Worm (Caenorhabditis elegans): ENCODE measurements around the gene lec-4.
A peak's percentile ranks its signal among the peaks of the same experiment; 100 is the strongest.

The lec-4 gene

ce11 chrIII:3801379-3801894, 28.3 kb upstream of the lec-4 start (continued):
- TF ChIP-seq odd-2 (tag; optimal IDR thresholded peaks at IDR 0.05) (no peak), pha-4 (tag; optimal IDR thresholded peaks at IDR 0.05) (no peak), tbx-2 (tag; optimal IDR thresholded peaks at IDR 0.05) (peak; percentile 86), pag-3 (tag; optimal IDR thresholded peaks at IDR 0.05; ENCODE audit: borderline replicate concordance) (no peak), ztf-16 (tag; optimal IDR thresholded peaks at IDR 0.05) (no peak), npax-4 (tag; optimal IDR thresholded peaks at IDR 0.05) (no peak), F13H6.1 (tag; optimal IDR thresholded peaks at IDR 0.05) (peak; percentile 85), dve-1 (tag; optimal IDR thresholded peaks at IDR 0.05) (peak; percentile 91), nhr-11 (tag; optimal IDR thresholded peaks at IDR 0.05) (no peak), ceh-14 (tag; optimal IDR thresholded peaks at IDR 0.05) (peak; percentile 31), ceh-30 (tag; optimal IDR thresholded peaks at IDR 0.05) (peak; percentile 94), ceh-19 (GFP tag; optimal IDR thresholded peaks at IDR 0.05) (no peak), zip-5 (tag; optimal IDR thresholded peaks at IDR 0.05) (no peak), tbx-7 (tag; optimal IDR thresholded peaks at IDR 0.05) (peak; percentile 20), mec-3 (tag; optimal IDR thresholded peaks at IDR 0.05; ENCODE audit: borderline replicate concordance) (no peak), ceh-22 (tag; optimal IDR thresholded peaks at IDR 0.05) (no peak), sdc-2 (tag; optimal IDR thresholded peaks at IDR 0.05) (peak; percentile 53), che-1 (tag; optimal IDR thresholded peaks at IDR 0.05) (no peak), fkh-6 (tag; optimal IDR thresholded peaks at IDR 0.05) (no peak), madf-2 (tag; optimal IDR thresholded peaks at IDR 0.05) (no peak), C08G9.2 (tag; optimal IDR thresholded peaks at IDR 0.05) (peak; percentile 41), hlh-6 (tag; optimal IDR thresholded peaks at IDR 0.05) (no peak), pqm-1 (tag; optimal IDR thresholded peaks at IDR 0.05) (peak; percentile 13), ceh-24 (tag; optimal IDR thresholded peaks at IDR 0.05) (no peak), elt-2 (tag; optimal IDR thresholded peaks at IDR 0.05) (no peak), sox-4 (tag; optimal IDR thresholded peaks at IDR 0.05) (peak; percentile 18), ceh-31 (tag; optimal IDR thresholded peaks at IDR 0.05) (peak; percentile 92), ref-2 (tag; optimal IDR thresholded peaks at IDR 0.05) (peak; percentile 91), hlh-30 (tag; optimal IDR thresholded peaks at IDR 0.05; ENCODE audit: insufficient read depth) (peak; percentile 100), T23F11.4 (GFP tag; optimal IDR thresholded peaks at IDR 0.05) (no peak), rnt-1 (tag; optimal IDR thresholded peaks at IDR 0.05) (peak; percentile 96), lin-11 (tag; optimal IDR thresholded peaks at IDR 0.05) (no peak), nhr-232 (tag; optimal IDR thresholded peaks at IDR 0.05) (no peak), C38D4.7 (GFP tag; optimal IDR thresholded peaks at IDR 0.05) (no peak)

ce11 chrIII:3800934-3801252, 27.8 kb upstream of the lec-4 start:
- TF ChIP-seq hlh-8 (tag; optimal IDR thresholded peaks at IDR 0.05): no peak

ce11 chrIII:3800240-3800933, 27.3 kb upstream of the lec-4 start, which contains the start of gene mtm-3:
TSS of gene mtm-3 (minus strand) at chrIII:3800467.
- no peak for TF ChIP-seq pros-1 (tag; optimal IDR thresholded peaks at IDR 0.05)
- no peak for TF ChIP-seq nhr-232 (tag; optimal IDR thresholded peaks at IDR 0.05)
- TF ChIP-seq ceh-6 (GFP tag; optimal IDR thresholded peaks at IDR 0.05): no peak
- no peak for TF ChIP-seq pag-3 (tag; optimal IDR thresholded peaks at IDR 0.05; ENCODE audit: borderline replicate concordance)
- TF ChIP-seq eyg-1 (tag; optimal IDR thresholded peaks at IDR 0.05): no peak
- no peak for TF ChIP-seq nhr-11 (tag; optimal IDR thresholded peaks at IDR 0.05)
- TF ChIP-seq C38D4.7 (GFP tag; optimal IDR thresholded peaks at IDR 0.05): no peak
- TF ChIP-seq sdc-2 (tag; optimal IDR thresholded peaks at IDR 0.05): no peak
- TF ChIP-seq sox-2 (GFP tag; IDR thresholded peaks at IDR 0.05): no peak
- no peak for TF ChIP-seq unc-86 (tag; optimal IDR thresholded peaks at IDR 0.05)
- no peak for TF ChIP-seq che-1 (tag; optimal IDR thresholded peaks at IDR 0.05)
- no peak for TF ChIP-seq lim-6 (tag; optimal IDR thresholded peaks at IDR 0.05)
- TF ChIP-seq dve-1 (tag; optimal IDR thresholded peaks at IDR 0.05): no peak
- TF ChIP-seq fkh-10 (GFP tag; optimal IDR thresholded peaks at IDR 0.05): no peak
